Fruit fly (Drosophila melanogaster): ENCODE measurements around the gene CG8004.

DNA sequence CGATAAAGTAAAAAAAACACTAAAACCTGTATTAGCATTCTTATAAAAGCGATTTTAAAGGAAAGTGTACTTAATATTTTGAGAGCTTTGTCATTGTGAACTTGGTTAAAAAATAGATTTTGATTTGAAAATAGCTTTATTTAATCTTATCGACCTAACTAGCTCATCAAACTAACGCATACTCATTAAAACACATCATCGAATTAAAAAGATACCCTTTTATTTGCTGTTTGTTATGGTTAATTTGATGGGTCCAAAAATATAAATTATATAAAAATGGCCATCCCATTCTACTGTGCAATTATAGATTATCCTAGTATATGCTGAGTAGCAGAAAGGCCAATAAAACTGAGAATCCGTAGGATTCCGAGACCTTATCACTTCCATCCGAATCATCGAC, 22.7 kb upstream of the CG8004 start, which contains the start of gene CG32219:
- TF ChIP-seq Hr78 (GFP tag; optimal IDR thresholded peaks at IDR 0.05): no peak
- TF ChIP-seq h (GFP tag; optimal IDR thresholded peaks at IDR 0.05): no peak
- TF ChIP-seq brk (GFP tag; optimal IDR thresholded peaks at IDR 0.05): no peak
- no peak for TF ChIP-seq Dfd (GFP tag; optimal IDR thresholded peaks at IDR 0.05)
- no peak for TF ChIP-seq sage (GFP tag; optimal IDR thresholded peaks at IDR 0.05)
- TF ChIP-seq Hr83 (GFP tag; optimal IDR thresholded peaks at IDR 0.05; ENCODE audit: poor library complexity, severe bottlenecking): no peak
- no peak for TF ChIP-seq Dif (GFP tag; optimal IDR thresholded peaks at IDR 0.05; ENCODE audit: partially characterized antibody)
- TF ChIP-seq OdsH (GFP tag; optimal IDR thresholded peaks at IDR 0.05): no peak
- TF ChIP-seq CrebA (GFP tag; optimal IDR thresholded peaks at IDR 0.05; ENCODE audit: borderline replicate concordance): no peak
- TF ChIP-seq psq (GFP tag; optimal IDR thresholded peaks at IDR 0.05): no peak
- TF ChIP-seq CG9705 (GFP tag; optimal IDR thresholded peaks at IDR 0.05): no peak
- TF ChIP-seq usp (GFP tag; optimal IDR thresholded peaks at IDR 0.05): no peak
- no peak for TF ChIP-seq fru (GFP tag; optimal IDR thresholded peaks at IDR 0.05)
